Worm (Caenorhabditis elegans) whole organism, young adult: ENCODE data around the gene srh-270.

ENCODE experiments used
- F55B11.4 ChIP-seq: sonication (generic microtip); optimal IDR thresholded peaks from 2 replicates; lab custom pipeline; 2016; ENCODE audit warnings: missing compliant biosample characterization, missing genetic modification characterization, borderline replicate concordance; ENCODE audit not compliant: insufficient read depth
- Y67H2A.10 ChIP-seq: fragments of 200-800 bp; sonication (Bioruptor generic); conservative IDR thresholded peaks from 2 replicates; pipeline ENCODE4 v1.3.6; 2022; ENCODE audit warnings: missing genetic modification reagents, missing genetic modification characterization, missing compliant biosample characterization
- ama-1 ChIP-seq, 3 experiments: fragments of 150-350 bp in 1 of 3; sonication (generic microtip) in 2 of 3; optimal IDR thresholded peaks; 2 replicates each; lab custom pipeline; 2014 to 2018; ENCODE audit warnings: missing biosample characterization in 2 of 3, missing genetic modification characterization in 2 of 3, missing genetic modification reagents in 2 of 3
- aptf-3 ChIP-seq: fragments of 200-800 bp; sonication (Bioruptor generic); IDR thresholded peaks from 2 replicates; pipeline ENCODE4 v1.3.6; 2022; ENCODE audit warnings: missing genetic modification characterization, missing compliant biosample characterization
- attf-5 ChIP-seq: fragments of 200-800 bp; sonication (Bioruptor generic); optimal IDR thresholded peaks from 2 replicates; lab custom pipeline; 2018; ENCODE audit warnings: mild to moderate bottlenecking, missing genetic modification characterization, missing compliant biosample characterization
- egl-44 ChIP-seq: fragments of 200-800 bp; sonication (Bioruptor generic); IDR thresholded peaks from 2 replicates; pipeline ENCODE4 v1.3.6; 2022; ENCODE audit warnings: missing genetic modification reagents, missing genetic modification characterization, missing compliant biosample characterization
- ets-4 ChIP-seq: fragments of 200-800 bp; sonication (Bioruptor generic); optimal IDR thresholded peaks from 2 replicates; lab custom pipeline; 2018; ENCODE audit warnings: mild to moderate bottlenecking, missing genetic modification characterization, missing compliant biosample characterization
- lin-40 ChIP-seq: sonication (generic microtip); optimal IDR thresholded peaks from 2 replicates; lab custom pipeline; 2016; ENCODE audit warnings: missing genetic modification characterization, mild to moderate bottlenecking, missing compliant biosample characterization, missing genotype, missing genetic modification reagents
- pbrm-1 ChIP-seq: fragments of 200-800 bp; sonication (Bioruptor generic); IDR thresholded peaks from 2 replicates; pipeline ENCODE4 v1.3.6; 2022; ENCODE audit warnings: missing genetic modification reagents, missing genetic modification characterization, missing compliant biosample characterization
- sdz-38 ChIP-seq: sonication (generic microtip); optimal IDR thresholded peaks from 2 replicates; lab custom pipeline; 2016; ENCODE audit warnings: missing genotype, missing genetic modification characterization, missing compliant biosample characterization
- snpc-3.4 ChIP-seq: sonication (generic microtip); optimal IDR thresholded peaks from 2 replicates; lab custom pipeline; 2017; ENCODE audit warnings: missing genetic modification characterization, mild to moderate bottlenecking, missing compliant biosample characterization, antibody characterized with exemption, moderate library complexity, missing genotype, missing genetic modification reagents
- ztf-22 ChIP-seq: fragments of 200-800 bp; sonication (Bioruptor generic); optimal IDR thresholded peaks from 2 replicates; lab custom pipeline; 2018; ENCODE audit warnings: mild to moderate bottlenecking, missing genetic modification characterization, moderate library complexity, missing compliant biosample characterization

DNA sequence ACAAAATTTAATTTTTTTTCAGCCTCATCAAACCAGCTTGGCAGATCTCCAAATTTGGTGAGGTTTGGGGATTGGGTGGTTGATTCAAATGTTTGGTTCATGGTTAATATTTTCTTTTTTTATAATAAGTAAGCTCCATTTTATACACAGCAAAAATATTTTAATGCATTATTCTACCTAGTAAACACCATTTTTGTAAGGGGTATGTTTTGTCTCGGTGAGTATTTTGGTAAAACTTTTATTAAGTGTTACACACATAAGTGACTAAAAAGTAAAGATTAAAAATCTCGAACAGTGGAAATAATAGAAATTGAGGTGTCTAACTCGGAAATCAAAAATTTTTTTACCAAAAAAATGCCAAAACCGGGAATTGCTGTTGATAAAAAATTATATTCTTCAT, 27.3 kb upstream of the srh-270 start, which contains the start of gene srw-4:
- TF ChIP-seq pbrm-1 (GFP tag; lab: Robert Waterston, UW) (no peak), F55B11.4 (tag; lab: Kevin White, UChicago) (no peak), sdz-38 (tag; lab: Kevin White, UChicago) (no peak), attf-5 (GFP tag; lab: Kevin White, UChicago) (no peak), ets-4 (no peak), lin-40 (no peak), ztf-22 (GFP tag; lab: Kevin White, UChicago) (no peak), aptf-3 (no peak), snpc-3.4 (no peak), Y67H2A.10 (GFP tag; lab: Robert Waterston, UW) (no peak), egl-44 (GFP tag; lab: Robert Waterston, UW) (no peak), ama-1 (optimal IDR thresholded peaks at IDR 0.05; lab: Kevin White, UChicago) (no peak), ama-1 (GFP tag; optimal IDR thresholded peaks at IDR 0.05; lab: Kevin White, UChicago) (no peak)
